Worm (Caenorhabditis elegans) whole organism, young adult: ENCODE results near the gene sas-1.

ENCODE experiments used
- B0261.1 ChIP-seq: sonication (generic microtip); optimal IDR thresholded peaks from 2 replicates; lab custom pipeline; 2016; ENCODE audit warnings: mild to moderate bottlenecking, missing genetic modification characterization, moderate library complexity, missing compliant biosample characterization
- ceh-100 ChIP-seq: fragments of 200-800 bp; sonication (Bioruptor generic); IDR thresholded peaks from 2 replicates; pipeline ENCODE4 v1.3.6; 2022; ENCODE audit warnings: missing genetic modification reagents, missing genetic modification characterization, missing compliant biosample characterization
- ceh-58 ChIP-seq: fragments of 200-800 bp; sonication (Bioruptor generic); IDR thresholded peaks from 2 replicates; pipeline ENCODE4 v1.3.6; 2022; ENCODE audit warnings: missing genetic modification characterization, missing compliant biosample characterization
- die-1 ChIP-seq: sonication (generic microtip); optimal IDR thresholded peaks from 2 replicates; lab custom pipeline; 2016; ENCODE audit warnings: missing genotype, mild to moderate bottlenecking, missing genetic modification characterization, missing compliant biosample characterization
- nfya-1 ChIP-seq: sonication (generic microtip); optimal IDR thresholded peaks from 2 replicates; lab custom pipeline; 2017; ENCODE audit warnings: antibody characterized with exemption, missing compliant biosample characterization, missing genetic modification characterization, borderline replicate concordance; ENCODE audit not compliant: insufficient read depth
- sea-2 ChIP-seq: fragments of 200-800 bp; sonication (Bioruptor generic); IDR thresholded peaks from 2 replicates; pipeline ENCODE4 v1.3.6; 2022; ENCODE audit warnings: missing genetic modification characterization, missing compliant biosample characterization

DNA sequence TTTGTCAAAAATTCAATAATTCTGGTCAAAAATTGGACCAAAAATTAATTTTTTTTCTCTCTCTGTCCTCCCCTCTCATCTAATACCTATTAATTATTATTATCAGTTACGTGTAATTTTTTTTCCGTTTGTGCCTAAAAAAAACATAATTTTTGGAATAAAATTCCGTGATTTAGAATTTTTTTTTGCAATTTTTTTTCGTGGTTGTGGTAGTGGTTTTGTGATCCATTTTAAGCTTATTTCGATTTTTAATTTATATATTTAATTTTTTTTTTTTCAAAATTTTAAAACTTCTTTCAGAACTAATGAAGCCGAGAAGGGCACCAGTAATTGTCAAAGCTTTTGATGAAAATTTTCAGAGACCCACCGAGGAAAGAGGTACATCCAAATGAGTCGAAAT is at the start of gene sas-1:
- TF ChIP-seq nfya-1 (no peak), B0261.1 (tag; lab: Kevin White, UChicago) (no peak), sea-2 (GFP tag; lab: Robert Waterston, UW) (no peak), ceh-100 (GFP tag; lab: Robert Waterston, UW) (no peak), die-1 (tag; lab: Kevin White, UChicago) (no peak), ceh-58 (GFP tag; lab: Robert Waterston, UW) (no peak)
